Worm (Caenorhabditis elegans): ENCODE measurements around the gene ada-2.
A peak's percentile ranks its signal among the peaks of the same experiment; 100 is the strongest.

ada-2 gene

ce11 chrII:7287709-7288108, 35.6 kb downstream of the ada-2 start:
- TF ChIP-seq hpl-2 (GFP tag; optimal IDR thresholded peaks at IDR 0.05) = no peak
- no peak for TF ChIP-seq grh-1 (GFP tag; IDR thresholded peaks at IDR 0.05)
- TF ChIP-seq blmp-1 (tag; optimal IDR thresholded peaks at IDR 0.05) = peak; percentile 37
- TF ChIP-seq ceh-90 (tag; optimal IDR thresholded peaks at IDR 0.05) = no peak
- peak; percentile 8 for TF ChIP-seq C16A3.4 (tag; optimal IDR thresholded peaks at IDR 0.05)
- peak; percentile 0 for TF ChIP-seq skn-1 (tag; optimal IDR thresholded peaks at IDR 0.05)
- TF ChIP-seq ama-1 (optimal IDR thresholded peaks at IDR 0.05) = no peak
- no peak for TF ChIP-seq xbp-1 (tag; optimal IDR thresholded peaks at IDR 0.05)
- TF ChIP-seq lin-35 (GFP tag; optimal IDR thresholded peaks at IDR 0.05) = peak in 1 of 2 experiments; percentile 57
- TF ChIP-seq pax-3 (tag; optimal IDR thresholded peaks at IDR 0.05) = no peak
- TF ChIP-seq mdl-1 (tag; optimal IDR thresholded peaks at IDR 0.05) = no peak
- peak; percentile 47 for TF ChIP-seq nhr-19 (GFP tag; conservative IDR thresholded peaks at IDR 0.05)
- TF ChIP-seq ztf-11 (tag; optimal IDR thresholded peaks at IDR 0.05) = no peak
- TF ChIP-seq zip-4 (GFP tag; optimal IDR thresholded peaks at IDR 0.05) = peak; percentile 14
- peak in 5 of 6 experiments; percentile 50 to 97 (median 72) for TF ChIP-seq elt-3 (tag; optimal IDR thresholded peaks at IDR 0.05)
- TF ChIP-seq vab-15 (tag; optimal IDR thresholded peaks at IDR 0.05) = no peak
- TF ChIP-seq elt-2 (tag; optimal IDR thresholded peaks at IDR 0.05) = peak; percentile 53
- TF ChIP-seq nhr-20 (tag; optimal IDR thresholded peaks at IDR 0.05) = peak; percentile 68
- TF ChIP-seq nhr-90 (tag; optimal IDR thresholded peaks at IDR 0.05; ENCODE audit: poor library complexity) = peak; percentile 47
- TF ChIP-seq efl-1 (optimal IDR thresholded peaks at IDR 0.05) = no peak
- TF ChIP-seq efl-1 (GFP tag; optimal IDR thresholded peaks at IDR 0.05 in 1 of 2) = peak in 1 of 2 experiments; percentile 82
- no peak for TF ChIP-seq rnt-1 (tag; optimal IDR thresholded peaks at IDR 0.05)
- peak; percentile 77 for TF ChIP-seq nhr-85 (tag)
- TF ChIP-seq lin-14 (GFP tag; optimal IDR thresholded peaks at IDR 0.05) = peak; percentile 59
- TF ChIP-seq unc-130 (tag; optimal IDR thresholded peaks at IDR 0.05) = no peak
- TF ChIP-seq nhr-76 (tag; optimal IDR thresholded peaks at IDR 0.05) = no peak

DNA sequence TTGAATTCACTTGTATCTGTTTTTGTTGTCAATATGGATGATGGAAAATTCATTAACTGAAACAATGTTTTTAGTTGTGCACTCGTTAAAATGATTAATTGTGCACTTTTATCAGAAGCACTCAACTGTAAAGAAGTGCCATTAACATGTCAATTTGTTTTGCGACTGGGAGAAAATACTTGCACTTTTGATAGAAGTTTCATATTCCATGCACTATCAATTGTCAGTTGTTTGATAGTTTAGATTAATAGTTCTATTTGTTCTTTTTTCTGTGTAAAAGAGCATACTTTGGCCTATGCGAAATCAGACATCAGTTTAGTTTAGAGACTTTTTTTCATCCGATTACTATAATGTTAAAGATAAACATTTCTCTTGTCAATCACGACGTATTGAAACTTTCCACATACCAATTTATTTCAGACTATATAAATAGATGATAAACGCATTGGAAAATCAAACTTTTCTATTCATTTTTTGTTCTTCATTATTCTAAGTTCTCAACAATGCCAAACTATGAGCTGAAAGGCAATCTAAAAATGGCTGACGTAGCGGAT, 37.9 kb downstream of the ada-2 start, which contains the start of gene C30G12.2:
C30G12.2 (plus strand) TSS at position 504 of the 554 bp plus-strand sequence.
- TF ChIP-seq egl-27 (tag; optimal IDR thresholded peaks at IDR 0.05) (no peak), nhr-11 (tag; optimal IDR thresholded peaks at IDR 0.05) (no peak), irx-1 (tag; optimal IDR thresholded peaks at IDR 0.05) (no peak), elt-2 (tag; optimal IDR thresholded peaks at IDR 0.05) (peak; percentile 61), skn-1 (tag; optimal IDR thresholded peaks at IDR 0.05) (no peak), ceh-82 (tag; optimal IDR thresholded peaks at IDR 0.05) (no peak)

DNA sequence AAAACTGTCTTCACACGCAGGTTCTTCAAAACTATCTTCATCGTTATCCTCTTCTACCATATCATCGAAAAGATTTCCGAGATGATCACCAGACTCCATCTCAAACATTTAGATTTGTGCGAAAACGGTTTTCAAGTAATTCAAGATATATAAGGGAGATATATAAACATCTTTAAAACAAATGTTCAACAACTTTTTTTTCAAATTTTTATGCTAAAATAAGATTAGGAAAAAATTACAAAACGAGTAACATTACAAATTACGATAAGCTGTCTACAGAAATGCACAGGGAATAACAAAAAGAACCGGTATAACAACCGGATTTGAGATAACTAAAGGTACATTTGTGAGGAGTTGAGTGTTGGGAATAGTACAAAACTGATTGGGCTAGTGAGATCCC, 43.9 kb downstream of the ada-2 start, which contains the start of gene C30G12.6:
C30G12.6 (minus strand) TSS at position 101 of the 400 bp plus-strand sequence.
- TF ChIP-seq aly-2 (tag; optimal IDR thresholded peaks at IDR 0.05) (no peak), lin-35 (GFP tag; optimal IDR thresholded peaks at IDR 0.05) (no peak), egl-27 (tag; optimal IDR thresholded peaks at IDR 0.05) (no peak), jun-1 (tag; optimal IDR thresholded peaks at IDR 0.05) (no peak), nhr-85 (tag) (peak; percentile 14), fos-1 (tag; optimal IDR thresholded peaks at IDR 0.05) (no peak)

DNA sequence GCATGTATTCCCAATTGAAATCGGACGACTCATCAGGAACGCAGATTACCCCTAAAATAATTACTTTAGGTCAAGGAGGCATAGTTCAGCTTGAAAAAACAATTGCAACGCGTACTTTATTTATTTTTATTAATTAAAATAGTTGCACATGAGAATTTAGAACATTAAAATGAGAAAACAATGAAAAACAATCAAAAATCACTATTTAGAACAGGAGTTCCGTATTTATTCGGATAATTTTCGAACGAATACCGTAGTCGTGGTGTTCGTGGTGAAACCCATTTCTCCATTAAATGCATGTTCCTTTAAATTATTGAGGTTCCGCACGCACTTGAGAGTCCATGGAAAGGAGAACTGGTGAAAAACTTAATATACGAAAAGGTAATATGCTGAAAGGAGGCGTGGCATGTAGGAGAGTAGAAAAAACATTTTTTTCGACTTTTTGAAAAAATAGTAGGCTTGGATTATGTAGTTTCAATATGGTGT, 46.2 kb downstream of the ada-2 start, which contains the start of gene puf-8:
puf-8 (minus strand) TSS at position 51 of the 486 bp plus-strand sequence.
- no peak for TF ChIP-seq alr-1 (tag; optimal IDR thresholded peaks at IDR 0.05; ENCODE audit: borderline replicate concordance)

DNA sequence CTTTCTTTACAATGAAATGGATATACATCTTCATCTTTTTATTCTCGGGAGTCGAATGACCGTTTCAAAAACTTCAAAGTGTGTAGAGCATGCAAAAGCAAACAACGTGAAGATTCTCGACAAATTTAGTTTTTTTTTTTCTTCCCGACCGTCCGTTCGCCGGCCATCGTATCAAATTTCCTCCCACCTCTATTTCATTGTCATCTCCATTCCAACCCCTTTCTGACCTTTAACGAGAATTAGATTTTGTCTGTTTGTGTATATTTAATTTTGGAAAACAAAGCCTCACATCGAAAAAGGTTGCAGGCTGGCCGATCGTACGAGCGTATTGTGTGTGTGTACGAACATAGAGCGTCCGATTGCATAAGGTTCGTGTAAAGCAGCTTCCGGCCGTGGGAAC, 47.0 kb downstream of the ada-2 start, which contains the start of gene C30G12.1:
C30G12.1 (plus strand) TSS at position 301 of the 400 bp plus-strand sequence.
- no peak for TF ChIP-seq ztf-11 (tag; optimal IDR thresholded peaks at IDR 0.05)
- TF ChIP-seq lin-14 (GFP tag; optimal IDR thresholded peaks at IDR 0.05) = no peak
- TF ChIP-seq snpc-4 (tag; optimal IDR thresholded peaks at IDR 0.05) = no peak
- no peak for TF ChIP-seq efl-1 (optimal IDR thresholded peaks at IDR 0.05)
- TF ChIP-seq efl-1 (GFP tag; optimal IDR thresholded peaks at IDR 0.05 in 1 of 2) = peak in 1 of 2 experiments; percentile 17
- TF ChIP-seq elt-2 (tag; optimal IDR thresholded peaks at IDR 0.05) = no peak

Measured in whole organism, L1 larva.